Worm (Caenorhabditis elegans) whole organism, mixed stage, embryonic: ENCODE results near the gene fbxa-11.

ENCODE experiments used
- elt-3 ChIP-seq: fragments of 150-350 bp; optimal IDR thresholded peaks from 2 replicates; lab custom pipeline; 2014; ENCODE audit warnings: missing biosample characterization, missing genetic modification characterization
- ztf-11 ChIP-seq: fragments of 150-350 bp; optimal IDR thresholded peaks from 2 replicates; lab custom pipeline; 2014; ENCODE audit warnings: missing biosample characterization, missing genetic modification characterization

- TF ChIP-seq ztf-11 (tag; lab: Kevin White, UChicago), result no peak
- no peak for TF ChIP-seq elt-3 (tag; lab: Kevin White, UChicago)
These were observed 15.6 kb downstream of the fbxa-11 start for ce11 chrIII:966259-966658.
